Worm (Caenorhabditis elegans): Measurements from ENCODE around the gene lmtr-2.

ce11 chrV:8005000-8005399 lies 5.9 kb downstream of the lmtr-2 start, which contains the start of gene Y97E10AR.8:
- TF ChIP-seq cog-1 (tag; optimal IDR thresholded peaks at IDR 0.05) (no peak), med-1 (GFP tag; optimal IDR thresholded peaks at IDR 0.05; ENCODE audit: insufficient read depth) (no peak), T22C8.4 (GFP tag; IDR thresholded peaks at IDR 0.05) (no peak)

Data from whole organism, midembryonic.